Worm (Caenorhabditis elegans): Measurements from ENCODE around the gene R08E5.4.

The R08E5.4 gene

DNA sequence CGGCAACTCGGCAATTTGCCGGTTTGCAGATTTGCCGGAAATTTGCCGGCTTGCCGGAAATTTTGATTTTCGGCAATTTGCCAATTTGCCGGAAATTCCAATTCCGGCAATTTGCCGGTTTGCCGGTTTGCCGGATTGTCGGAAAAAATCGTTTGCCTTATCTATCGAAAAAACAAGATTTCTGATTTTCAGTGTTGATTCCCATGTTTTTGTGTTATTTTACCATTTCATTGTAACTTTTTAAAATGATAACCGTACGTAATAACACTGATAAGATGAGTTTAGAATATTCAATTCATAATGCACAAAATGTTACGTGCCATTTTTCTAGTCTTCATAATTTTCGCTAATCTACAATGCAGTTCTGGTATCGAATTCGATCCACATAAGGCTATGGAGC is 7.5 kb upstream of the R08E5.4 start, which contains the start of gene oac-55:
Gene oac-55 (plus strand): TSS at position 301 of the 400 bp plus-strand sequence.
- TF ChIP-seq F13C5.2 (tag; optimal IDR thresholded peaks at IDR 0.05) (no peak), aly-1 (tag; optimal IDR thresholded peaks at IDR 0.05) (no peak), tbx-11 (GFP tag; IDR thresholded peaks at IDR 0.05) (no peak), sea-1 (GFP tag; conservative IDR thresholded peaks at IDR 0.05) (no peak), tbx-37 (GFP tag; conservative IDR thresholded peaks at IDR 0.05) (no peak), hmg-4 (GFP tag; optimal IDR thresholded peaks at IDR 0.05) (no peak), scrt-1 (GFP tag; IDR thresholded peaks at IDR 0.05) (no peak), ets-7 (tag; optimal IDR thresholded peaks at IDR 0.05) (no peak), hmbx-1 (tag; optimal IDR thresholded peaks at IDR 0.05) (no peak), flt-1 (GFP tag; IDR thresholded peaks at IDR 0.05) (no peak), ceh-36 (tag; optimal IDR thresholded peaks at IDR 0.05) (no peak), ceh-13 (GFP tag; optimal IDR thresholded peaks at IDR 0.05) (no peak), hnd-1 (tag; optimal IDR thresholded peaks at IDR 0.05) (no peak), tra-4 (tag; optimal IDR thresholded peaks at IDR 0.05) (no peak), B0310.2 (tag; optimal IDR thresholded peaks at IDR 0.05) (no peak), pes-1 (GFP tag; IDR thresholded peaks at IDR 0.05) (no peak)

DNA sequence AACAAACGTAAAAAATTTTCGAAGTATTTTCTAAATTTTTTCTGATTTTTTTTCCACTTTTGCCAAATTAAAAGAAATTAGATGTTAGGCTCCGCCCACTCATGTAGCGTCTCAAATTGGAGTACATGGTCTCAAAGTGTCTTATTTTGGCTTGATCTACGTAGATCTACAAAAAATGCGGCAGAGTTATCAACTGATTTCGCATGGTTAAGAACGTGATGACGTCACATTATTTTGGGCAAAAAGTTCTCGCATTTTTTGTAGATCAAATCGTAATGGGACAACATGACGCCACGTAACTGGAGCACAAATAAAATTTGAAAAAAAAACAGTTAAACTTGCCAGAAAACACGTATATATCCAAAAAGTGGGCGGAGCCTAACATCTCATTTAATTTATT is 6.5 kb upstream of the R08E5.4 start:
- TF ChIP-seq tbx-11 (GFP tag; IDR thresholded peaks at IDR 0.05) = no peak
- no peak for TF ChIP-seq aly-1 (tag; optimal IDR thresholded peaks at IDR 0.05)
- TF ChIP-seq tra-4 (tag; optimal IDR thresholded peaks at IDR 0.05) = no peak
- TF ChIP-seq B0310.2 (tag; optimal IDR thresholded peaks at IDR 0.05) = no peak
- TF ChIP-seq flt-1 (GFP tag; IDR thresholded peaks at IDR 0.05) = no peak
- TF ChIP-seq ceh-36 (tag; optimal IDR thresholded peaks at IDR 0.05) = no peak
- no peak for TF ChIP-seq ama-1 (optimal IDR thresholded peaks at IDR 0.05)
- no peak for TF ChIP-seq ceh-13 (GFP tag; optimal IDR thresholded peaks at IDR 0.05)
- TF ChIP-seq ets-7 (tag; optimal IDR thresholded peaks at IDR 0.05) = no peak
- TF ChIP-seq sea-1 (GFP tag; conservative IDR thresholded peaks at IDR 0.05) = no peak
- TF ChIP-seq scrt-1 (GFP tag; IDR thresholded peaks at IDR 0.05) = no peak
- no peak for TF ChIP-seq hnd-1 (tag; optimal IDR thresholded peaks at IDR 0.05)
- no peak for TF ChIP-seq hmbx-1 (tag; optimal IDR thresholded peaks at IDR 0.05)
- TF ChIP-seq hmg-4 (GFP tag; optimal IDR thresholded peaks at IDR 0.05) = no peak
- no peak for TF ChIP-seq pes-1 (GFP tag; IDR thresholded peaks at IDR 0.05)
- TF ChIP-seq F13C5.2 (tag; optimal IDR thresholded peaks at IDR 0.05) = no peak
- no peak for TF ChIP-seq tbx-37 (GFP tag; conservative IDR thresholded peaks at IDR 0.05)

DNA sequence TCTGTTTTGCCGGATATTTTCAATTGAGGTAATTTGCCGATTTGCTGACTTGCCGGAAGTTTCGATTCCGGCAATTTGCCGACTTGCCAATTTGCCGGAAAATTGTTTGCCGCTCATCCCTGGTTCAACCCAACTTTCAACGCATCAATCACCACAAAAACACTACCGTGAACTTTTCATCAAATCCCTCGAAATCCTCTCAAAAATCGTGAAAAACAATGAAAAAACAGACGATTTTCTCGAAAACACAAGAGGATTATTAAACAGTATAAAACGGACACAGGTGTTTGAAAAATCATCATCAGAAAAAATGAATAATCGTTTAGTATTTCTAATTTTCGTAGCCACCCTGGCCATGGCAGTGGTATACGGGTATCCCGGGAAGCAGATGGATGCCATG is 1.5 kb upstream of the R08E5.4 start, which contains the start of gene Y39H10A.1:
Gene Y39H10A.1 (plus strand): TSS at position 301 of the 400 bp plus-strand sequence.
- TF ChIP-seq scrt-1 (GFP tag; IDR thresholded peaks at IDR 0.05) = no peak
- TF ChIP-seq F13C5.2 (tag; optimal IDR thresholded peaks at IDR 0.05) = no peak
- TF ChIP-seq ceh-36 (tag; optimal IDR thresholded peaks at IDR 0.05) = no peak
- TF ChIP-seq ets-7 (tag; optimal IDR thresholded peaks at IDR 0.05) = no peak
- no peak for TF ChIP-seq flt-1 (GFP tag; IDR thresholded peaks at IDR 0.05)
- no peak for TF ChIP-seq ceh-13 (GFP tag; optimal IDR thresholded peaks at IDR 0.05)
- no peak for TF ChIP-seq tra-4 (tag; optimal IDR thresholded peaks at IDR 0.05)
- no peak for TF ChIP-seq sea-1 (GFP tag; conservative IDR thresholded peaks at IDR 0.05)
- TF ChIP-seq aly-1 (tag; optimal IDR thresholded peaks at IDR 0.05) = no peak
- no peak for TF ChIP-seq hnd-1 (tag; optimal IDR thresholded peaks at IDR 0.05)
- no peak for TF ChIP-seq pes-1 (GFP tag; IDR thresholded peaks at IDR 0.05)
- TF ChIP-seq tbx-11 (GFP tag; IDR thresholded peaks at IDR 0.05) = no peak
- no peak for TF ChIP-seq ama-1 (optimal IDR thresholded peaks at IDR 0.05)
- no peak for TF ChIP-seq hmbx-1 (tag; optimal IDR thresholded peaks at IDR 0.05)
- no peak for TF ChIP-seq tbx-37 (GFP tag; conservative IDR thresholded peaks at IDR 0.05)
- TF ChIP-seq hmg-4 (GFP tag; optimal IDR thresholded peaks at IDR 0.05) = no peak
- no peak for TF ChIP-seq B0310.2 (tag; optimal IDR thresholded peaks at IDR 0.05)

DNA sequence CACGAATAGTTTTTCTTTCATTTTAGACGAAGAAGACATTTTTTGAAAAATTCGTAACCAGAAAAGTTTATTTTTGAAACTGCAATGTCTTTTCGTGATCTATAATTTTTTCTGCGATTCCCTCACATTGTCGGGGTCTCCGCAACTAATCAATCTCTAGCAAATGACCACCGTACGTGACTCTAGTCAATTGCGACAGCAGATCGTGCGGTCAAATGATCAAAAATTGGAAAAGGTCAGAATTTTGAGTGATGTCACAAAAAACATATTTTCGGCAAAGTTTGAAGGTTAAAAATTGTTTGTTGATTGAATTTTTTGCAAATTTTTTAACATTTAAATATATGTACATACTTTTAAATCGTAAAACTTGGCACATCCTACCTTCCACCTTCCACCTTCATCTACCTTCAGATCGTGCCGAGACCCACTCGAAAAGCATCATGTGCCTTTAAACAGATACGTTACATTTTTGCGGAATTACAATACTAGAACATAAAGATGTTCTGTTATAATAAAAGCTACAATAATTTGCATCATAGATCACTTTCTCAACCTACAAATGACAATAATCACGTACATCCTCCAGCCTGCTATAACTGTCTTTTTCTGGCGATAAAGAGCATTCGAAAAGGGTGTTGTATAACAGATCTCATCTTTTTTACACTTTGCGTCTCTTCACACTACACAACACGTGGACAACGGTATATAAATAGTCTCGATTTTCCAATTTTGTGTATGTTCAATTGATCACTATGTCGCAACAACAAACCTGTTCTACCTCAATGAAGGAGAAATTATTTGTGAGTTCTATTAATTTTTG is 3.3 kb downstream of the R08E5.4 start, which contains the start of the genes R08E5.1 and rips-1:
Gene R08E5.1 (minus strand): TSS at position 82 of the 820 bp plus-strand sequence.
Gene rips-1 (plus strand): TSS at position 585 of the 820 bp plus-strand sequence.
- TF ChIP-seq tbx-37 (GFP tag; conservative IDR thresholded peaks at IDR 0.05) = no peak
- TF ChIP-seq flt-1 (GFP tag; IDR thresholded peaks at IDR 0.05) = no peak
- no peak for TF ChIP-seq hnd-1 (tag; optimal IDR thresholded peaks at IDR 0.05)
- no peak for TF ChIP-seq sea-1 (GFP tag; conservative IDR thresholded peaks at IDR 0.05)
- TF ChIP-seq tbx-11 (GFP tag; IDR thresholded peaks at IDR 0.05) = no peak

DNA sequence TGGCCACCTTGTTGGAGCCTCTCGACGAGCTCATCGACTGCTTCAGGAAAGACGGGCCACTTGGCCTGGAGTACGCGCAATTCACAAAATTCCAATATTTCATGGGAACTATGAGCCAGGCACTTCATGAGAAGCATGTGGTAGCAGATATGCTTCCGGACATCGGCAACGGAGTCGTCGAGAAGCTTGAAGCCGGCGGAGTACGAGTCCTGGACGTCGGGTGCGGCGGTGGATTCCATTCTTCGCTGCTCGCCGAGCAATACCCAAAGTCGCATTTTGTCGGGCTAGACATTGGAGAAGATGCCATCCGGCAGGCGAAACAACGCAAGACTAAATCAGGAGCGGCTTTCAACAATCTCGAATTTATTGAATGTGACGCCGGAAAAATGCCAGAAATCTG is 5.2 kb downstream of the R08E5.4 start:
- TF ChIP-seq hnd-1 (tag; optimal IDR thresholded peaks at IDR 0.05) (no peak), tbx-11 (GFP tag; IDR thresholded peaks at IDR 0.05) (no peak), ets-7 (tag; optimal IDR thresholded peaks at IDR 0.05) (no peak), ama-1 (optimal IDR thresholded peaks at IDR 0.05) (no peak)

DNA sequence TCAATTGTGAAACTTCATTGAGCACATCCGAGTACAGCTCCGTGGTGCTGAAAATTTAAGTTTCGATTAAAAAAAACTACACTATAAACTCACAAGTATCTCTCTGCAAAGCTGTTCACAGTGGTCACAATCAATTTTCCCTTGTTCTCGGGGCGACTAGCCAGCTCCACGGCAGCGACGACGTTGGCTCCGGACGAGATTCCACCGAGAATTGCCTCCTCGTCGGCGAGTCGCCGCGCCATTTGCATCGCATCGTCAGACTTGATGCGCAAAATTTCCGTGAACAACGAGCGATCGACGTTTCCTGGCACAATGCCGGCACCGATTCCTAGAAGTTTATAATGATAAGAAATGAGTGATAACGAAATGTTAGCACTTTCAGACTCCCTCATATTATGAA is 6.3 kb downstream of the R08E5.4 start:
- TF ChIP-seq F13C5.2 (tag; optimal IDR thresholded peaks at IDR 0.05) (no peak), hnd-1 (tag; optimal IDR thresholded peaks at IDR 0.05) (no peak), hmg-4 (GFP tag; optimal IDR thresholded peaks at IDR 0.05) (no peak)

DNA sequence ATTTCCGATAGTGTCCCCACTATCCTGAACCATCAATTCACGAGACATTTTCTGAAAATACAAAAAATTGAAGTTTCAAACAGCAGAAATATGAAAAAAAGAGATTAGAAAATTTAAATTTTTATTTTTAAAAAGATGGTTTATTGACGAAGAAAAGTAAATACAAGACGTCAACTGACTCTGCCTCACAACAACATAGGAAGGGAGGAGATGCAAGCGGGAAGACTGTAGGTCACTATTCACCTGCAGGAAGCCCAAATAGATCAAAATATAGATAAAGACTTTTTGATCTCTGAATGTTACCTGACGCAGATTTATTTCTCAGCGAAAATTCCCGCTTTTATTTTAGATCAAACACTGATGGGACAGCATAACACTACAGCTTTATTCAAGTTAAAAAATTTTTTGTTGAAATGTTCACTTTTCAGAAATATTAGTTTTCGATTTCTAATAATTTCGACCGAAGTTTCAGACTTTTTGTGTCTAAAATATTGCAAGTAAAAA is 7.8 kb downstream of the R08E5.4 start, which contains the start of gene cysl-3:
Gene cysl-3 (minus strand): TSS at position 51 of the 504 bp plus-strand sequence.
- TF ChIP-seq B0310.2 (tag; optimal IDR thresholded peaks at IDR 0.05) (no peak), ceh-36 (tag; optimal IDR thresholded peaks at IDR 0.05) (no peak), tbx-37 (GFP tag; conservative IDR thresholded peaks at IDR 0.05) (no peak), flt-1 (GFP tag; IDR thresholded peaks at IDR 0.05) (no peak), pes-1 (GFP tag; IDR thresholded peaks at IDR 0.05) (no peak), F13C5.2 (tag; optimal IDR thresholded peaks at IDR 0.05) (no peak), ama-1 (optimal IDR thresholded peaks at IDR 0.05) (no peak)

Measured in whole organism, early embryonic.